Worm (Caenorhabditis elegans) whole organism, L4 larva: ENCODE measurements around the gene F11A5.16.

ENCODE experiments used
- F10B5.3 ChIP-seq: sonication (generic microtip); optimal IDR thresholded peaks from 2 replicates; lab custom pipeline; 2016; ENCODE audit warnings: mild to moderate bottlenecking, missing genetic modification characterization, missing compliant biosample characterization
- F26F4.8 ChIP-seq: fragments of 200-800 bp; sonication (Bioruptor generic); conservative IDR thresholded peaks from 2 replicates; pipeline ENCODE4 v1.3.6; 2022; ENCODE audit warnings: missing genetic modification characterization, missing compliant biosample characterization
- Y105C5A.15 ChIP-seq: fragments of 200-800 bp; sonication (Bioruptor generic); IDR thresholded peaks from 2 replicates; pipeline ENCODE4 v1.3.6; 2022; ENCODE audit warnings: missing genetic modification characterization, missing compliant biosample characterization
- Y48G9A.11 ChIP-seq: fragments of 200-800 bp; sonication (Bioruptor generic); IDR thresholded peaks from 2 replicates; pipeline ENCODE4 v1.3.6; 2022; ENCODE audit warnings: missing genetic modification reagents, missing genetic modification characterization, missing compliant biosample characterization
- Y75B8A.6 ChIP-seq: fragments of 200-800 bp; sonication (Bioruptor generic); IDR thresholded peaks from 2 replicates; pipeline ENCODE4 v1.3.6; 2022; ENCODE audit warnings: missing genetic modification reagents, missing genetic modification characterization, missing compliant biosample characterization
- ZK337.2 ChIP-seq: fragments of 200-800 bp; sonication (Bioruptor generic); IDR thresholded peaks from 2 replicates; pipeline ENCODE4 v1.3.6; 2022; ENCODE audit warnings: missing genetic modification reagents, missing genetic modification characterization, missing compliant biosample characterization
- aha-1 ChIP-seq: fragments of 150-350 bp; peaks from one replicate; lab custom pipeline; 2014; ENCODE audit warnings: missing biosample characterization, missing genetic modification characterization
- arid-1 ChIP-seq: fragments of 200-800 bp; sonication (Bioruptor generic); conservative IDR thresholded peaks from 2 replicates; pipeline ENCODE4 v1.3.6; 2022; ENCODE audit warnings: missing genetic modification reagents, missing genetic modification characterization, missing compliant biosample characterization
- ceh-20 ChIP-seq: fragments of 200-800 bp; sonication (Bioruptor generic); IDR thresholded peaks from 2 replicates; pipeline ENCODE4 v1.3.6; 2022; ENCODE audit warnings: missing genetic modification reagents, missing genetic modification characterization, missing compliant biosample characterization
- ceh-82 ChIP-seq: sonication (generic microtip); optimal IDR thresholded peaks from 2 replicates; lab custom pipeline; 2017; ENCODE audit warnings: missing biosample characterization, missing genetic modification characterization
- cey-2 ChIP-seq: sonication (generic microtip); optimal IDR thresholded peaks from 3 replicates; lab custom pipeline; 2017; ENCODE audit warnings: missing genetic modification characterization, mild to moderate bottlenecking, missing compliant biosample characterization, antibody characterized with exemption, borderline replicate concordance; ENCODE audit not compliant: insufficient read depth
- daf-12 ChIP-seq: fragments of 150-350 bp; optimal IDR thresholded peaks from 2 replicates; lab custom pipeline; 2014; ENCODE audit warnings: missing biosample characterization, missing genetic modification reagents, missing genetic modification characterization
- daf-16 ChIP-seq, 3 experiments: sonication (generic microtip); optimal IDR thresholded peaks; 2 replicates each; lab custom pipeline; 2016 to 2017; ENCODE audit warnings: missing genetic modification characterization in 3 of 3, missing genetic modification reagents in 3 of 3, mild to moderate bottlenecking in 2 of 3, missing compliant biosample characterization in 2 of 3, missing biosample characterization in 1 of 3, moderate library complexity in 1 of 3
- daf-8 ChIP-seq: fragments of 200-800 bp; sonication (Bioruptor generic); IDR thresholded peaks from 2 replicates; pipeline ENCODE4 v1.3.6; 2022; ENCODE audit warnings: missing genetic modification characterization, missing compliant biosample characterization
- dmd-8 ChIP-seq: fragments of 200-800 bp; sonication (Bioruptor generic); IDR thresholded peaks from 2 replicates; pipeline ENCODE4 v1.3.6; 2022; ENCODE audit warnings: missing genetic modification characterization, missing compliant biosample characterization
- duxl-1 ChIP-seq: sonication (generic microtip); optimal IDR thresholded peaks from 2 replicates; lab custom pipeline; 2016; ENCODE audit warnings: mild to moderate bottlenecking, missing genetic modification characterization, moderate library complexity, missing compliant biosample characterization; ENCODE audit not compliant: poor library complexity
- fkh-10 ChIP-seq: fragments of 150-350 bp; optimal IDR thresholded peaks from 2 replicates; lab custom pipeline; 2014; ENCODE audit warnings: missing biosample characterization, missing genetic modification reagents, missing genetic modification characterization
- fos-1 ChIP-seq: fragments of 150-350 bp; optimal IDR thresholded peaks from 2 replicates; lab custom pipeline; 2014; ENCODE audit warnings: missing biosample characterization, missing genetic modification characterization
- lin-1 ChIP-seq: fragments of 200-800 bp; sonication (Bioruptor generic); IDR thresholded peaks from 2 replicates; pipeline ENCODE4 v1.3.6; 2022; ENCODE audit warnings: missing genetic modification reagents, missing genetic modification characterization, missing compliant biosample characterization
- madf-5 ChIP-seq, 2 experiments: fragments of 200-800 bp; sonication (Bioruptor generic); IDR thresholded peaks; 2 replicates each; pipeline ENCODE4 v1.3.6; 2022; ENCODE audit warnings: missing compliant biosample characterization in 2 of 2, missing genetic modification characterization in 2 of 2
- madf-9 ChIP-seq: fragments of 200-800 bp; sonication (Bioruptor generic); conservative IDR thresholded peaks from 2 replicates; pipeline ENCODE4 v1.3.6; 2022; ENCODE audit warnings: missing genetic modification reagents, missing genetic modification characterization, missing compliant biosample characterization
- mxl-2 ChIP-seq: fragments of 200-800 bp; sonication (Bioruptor generic); conservative IDR thresholded peaks from 2 replicates; pipeline ENCODE4 v1.3.6; 2022; ENCODE audit warnings: missing genetic modification reagents, missing genetic modification characterization, missing compliant biosample characterization
- nhr-10 ChIP-seq: fragments of 150-350 bp; optimal IDR thresholded peaks from 2 replicates; lab custom pipeline; 2014; ENCODE audit warnings: missing biosample characterization, missing genetic modification characterization
- nhr-11 ChIP-seq: fragments of 150-350 bp; optimal IDR thresholded peaks from 2 replicates; lab custom pipeline; 2014; ENCODE audit warnings: missing biosample characterization, missing genetic modification characterization
- nhr-25 ChIP-seq: sonication (generic microtip); optimal IDR thresholded peaks from 2 replicates; lab custom pipeline; 2017; ENCODE audit warnings: missing genetic modification characterization, mild to moderate bottlenecking, missing compliant biosample characterization, antibody characterized with exemption, moderate library complexity, borderline replicate concordance; ENCODE audit not compliant: insufficient read depth
- nhr-28 ChIP-seq: fragments of 150-350 bp; optimal IDR thresholded peaks from 2 replicates; lab custom pipeline; 2014; ENCODE audit warnings: missing biosample characterization, missing genetic modification characterization
- nhr-76 ChIP-seq: fragments of 150-350 bp; optimal IDR thresholded peaks from 2 replicates; lab custom pipeline; 2014; ENCODE audit warnings: missing biosample characterization, missing genetic modification characterization
- php-3 ChIP-seq: fragments of 200-800 bp; sonication (Bioruptor generic); IDR thresholded peaks from 2 replicates; pipeline ENCODE4 v1.3.6; 2022; ENCODE audit warnings: missing genetic modification reagents, missing genetic modification characterization, missing compliant biosample characterization
- set-16 ChIP-seq: fragments of 200-800 bp; sonication (Bioruptor generic); IDR thresholded peaks from 2 replicates; pipeline ENCODE4 v1.3.6; 2022; ENCODE audit warnings: missing genetic modification reagents, missing genetic modification characterization, missing compliant biosample characterization
- spr-1 ChIP-seq: sonication (generic microtip); optimal IDR thresholded peaks from 2 replicates; lab custom pipeline; 2016; ENCODE audit warnings: mild to moderate bottlenecking, missing genetic modification characterization, missing compliant biosample characterization
- spr-3 ChIP-seq: fragments of 200-800 bp; sonication (Bioruptor generic); optimal IDR thresholded peaks from 2 replicates; lab custom pipeline; 2018; ENCODE audit warnings: mild to moderate bottlenecking, missing genetic modification characterization, missing compliant biosample characterization
- unc-39 ChIP-seq: sonication (generic microtip); optimal IDR thresholded peaks from 2 replicates; lab custom pipeline; 2017; ENCODE audit warnings: missing biosample characterization, missing genetic modification characterization
- unc-62 ChIP-seq, 3 experiments: fragments of 150-350 bp in 1 of 3; sonication (generic microtip); optimal IDR thresholded peaks in 2 of 3; peaks in 1 of 3; 1 replicate in 1 of 3; 2 replicates in 2 of 3; lab custom pipeline; 2014 to 2017; ENCODE audit warnings: missing biosample characterization in 3 of 3, missing genetic modification characterization in 3 of 3, missing genetic modification reagents in 3 of 3, missing genotype in 1 of 3
- vab-7 ChIP-seq: fragments of 200-800 bp; sonication (Bioruptor generic); IDR thresholded peaks from 2 replicates; pipeline ENCODE4 v1.3.6; 2022; ENCODE audit warnings: missing genetic modification reagents, missing genetic modification characterization, missing compliant biosample characterization
- zag-1 ChIP-seq: fragments of 150-350 bp; optimal IDR thresholded peaks from 2 replicates; lab custom pipeline; 2014; ENCODE audit warnings: missing biosample characterization, missing genetic modification characterization
- zip-11 ChIP-seq: fragments of 200-800 bp; sonication (Bioruptor generic); IDR thresholded peaks from 2 replicates; pipeline ENCODE4 v1.3.6; 2022; ENCODE audit warnings: missing genetic modification characterization, missing compliant biosample characterization
- ztf-11 ChIP-seq: fragments of 150-350 bp; optimal IDR thresholded peaks from 2 replicates; lab custom pipeline; 2014; ENCODE audit warnings: missing biosample characterization, missing genetic modification characterization

The F11A5.16 gene

DNA sequence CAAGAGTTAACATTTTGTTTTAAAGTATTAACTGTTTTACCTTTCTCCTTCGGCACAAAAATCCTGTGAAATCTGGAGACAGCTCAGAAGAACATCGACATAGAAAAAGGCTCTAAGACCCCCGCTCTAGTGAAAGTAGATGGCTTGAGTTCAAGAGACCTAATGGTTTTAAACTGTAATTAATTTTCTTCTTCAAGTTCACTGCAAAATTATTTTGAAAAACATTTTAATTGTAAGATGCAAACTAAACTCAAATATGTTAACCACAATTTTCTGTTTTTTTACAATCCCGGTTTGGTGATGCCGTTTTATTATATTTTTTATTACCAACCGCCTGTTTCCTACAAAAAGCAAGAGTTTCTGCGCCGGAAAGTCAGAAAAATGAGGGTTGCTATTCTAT, 22.9 kb downstream of the F11A5.16 start, which contains the start of gene clec-233:
TSS of gene clec-233 (plus strand) at position 301 of the 400 bp plus-strand sequence.
- no peak for TF ChIP-seq spr-3 (GFP tag; lab: Kevin White, UChicago)

ce11 chrV:16235135-16235534, 24.4 kb downstream of the F11A5.16 start, which contains the start of gene F21H7.3:
Gene F21H7.3 (minus strand): TSS chrV:16235235.
- TF ChIP-seq zag-1 (tag; lab: Kevin White, UChicago) (no peak), F10B5.3 (tag; lab: Kevin White, UChicago) (no peak), madf-9 (GFP tag; lab: Robert Waterston, UW) (no peak), cey-2 (tag; lab: Kevin White, UChicago) (no peak), ZK337.2 (GFP tag; lab: Robert Waterston, UW) (no peak), nhr-10 (tag; lab: Kevin White, UChicago) (no peak), mxl-2 (GFP tag; lab: Robert Waterston, UW) (no peak), zip-11 (no peak), fos-1 (no peak), arid-1 (GFP tag; lab: Robert Waterston, UW) (no peak), Y48G9A.11 (GFP tag; lab: Robert Waterston, UW) (no peak), F26F4.8 (GFP tag; lab: Robert Waterston, UW) (no peak), php-3 (GFP tag; lab: Robert Waterston, UW) (no peak), unc-39 (tag; lab: Kevin White, UChicago) (no peak), nhr-25 (tag; lab: Kevin White, UChicago) (no peak), set-16 (GFP tag; lab: Robert Waterston, UW) (no peak), nhr-76 (tag; lab: Kevin White, UChicago) (no peak)

DNA sequence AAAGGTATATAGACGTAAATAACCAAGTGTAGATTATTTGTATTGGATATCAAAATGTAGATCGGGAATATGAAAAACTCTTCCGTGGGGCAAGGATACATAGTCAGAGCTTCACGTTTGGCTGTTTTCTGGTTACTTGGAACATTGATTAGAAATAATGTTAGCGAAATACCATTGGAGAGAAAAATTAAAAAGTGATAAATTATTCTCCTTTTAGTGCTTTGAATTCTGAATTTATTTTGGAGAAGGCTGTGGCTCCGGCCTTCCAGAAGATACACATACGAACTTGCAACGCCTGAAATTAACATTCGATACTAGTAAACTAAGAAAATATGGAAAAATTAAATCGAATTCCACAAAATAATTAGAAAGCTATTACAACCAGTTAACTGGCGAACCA, 24.9 kb downstream of the F11A5.16 start, which contains the start of gene srh-98:
TSS of gene srh-98 (minus strand) at position 101 of the 400 bp plus-strand sequence.
- TF ChIP-seq aha-1 (tag; lab: Kevin White, UChicago) (peak; percentile 65), unc-62 (GFP tag; optimal IDR thresholded peaks at IDR 0.05 in 1 of 2; lab: Kevin White, UChicago) (no peak), unc-62 (tag; optimal IDR thresholded peaks at IDR 0.05; lab: Kevin White, UChicago) (no peak)

DNA sequence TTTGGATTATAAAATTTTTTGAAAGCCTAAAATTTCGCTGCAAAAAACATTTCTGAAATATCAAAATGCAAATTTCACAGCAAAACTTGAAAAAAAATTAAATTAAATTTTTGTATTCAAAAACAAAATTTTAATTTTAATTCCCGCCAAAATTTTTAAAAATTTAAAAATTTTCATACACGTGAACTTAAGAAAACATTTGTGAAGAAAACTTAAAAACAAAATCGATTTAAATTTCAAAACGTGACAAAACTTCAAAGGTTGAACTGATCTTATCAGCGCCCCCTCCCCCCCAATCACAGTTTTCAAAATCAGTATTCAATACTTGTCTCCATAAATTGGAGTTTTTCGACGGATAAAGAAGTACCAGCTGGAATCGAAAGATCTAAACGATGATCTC, 26.5 kb downstream of the F11A5.16 start, which contains the start of gene F21H7.5:
TSS of gene F21H7.5 (plus strand) at position 301 of the 400 bp plus-strand sequence.
- no peak for TF ChIP-seq madf-9 (GFP tag; lab: Robert Waterston, UW)
- no peak for TF ChIP-seq zip-11
- no peak for TF ChIP-seq spr-1 (tag; lab: Kevin White, UChicago)
- TF ChIP-seq lin-1 = no peak
- no peak for TF ChIP-seq nhr-11 (tag; lab: Kevin White, UChicago)
- no peak for TF ChIP-seq duxl-1 (tag; lab: Kevin White, UChicago)
- TF ChIP-seq daf-16 (GFP tag; optimal IDR thresholded peaks at IDR 0.05; lab: Kevin White, UChicago) = no peak
- TF ChIP-seq daf-16 (tag; optimal IDR thresholded peaks at IDR 0.05; lab: Kevin White, UChicago) = no peak
- no peak for TF ChIP-seq daf-12 (tag; lab: Kevin White, UChicago)
- TF ChIP-seq madf-5 (GFP tag; IDR thresholded peaks at IDR 0.05; lab: Robert Waterston, UW) = no peak
- no peak for TF ChIP-seq Y105C5A.15
- no peak for TF ChIP-seq Y75B8A.6
- no peak for TF ChIP-seq ceh-20 (GFP tag; lab: Robert Waterston, UW)

DNA sequence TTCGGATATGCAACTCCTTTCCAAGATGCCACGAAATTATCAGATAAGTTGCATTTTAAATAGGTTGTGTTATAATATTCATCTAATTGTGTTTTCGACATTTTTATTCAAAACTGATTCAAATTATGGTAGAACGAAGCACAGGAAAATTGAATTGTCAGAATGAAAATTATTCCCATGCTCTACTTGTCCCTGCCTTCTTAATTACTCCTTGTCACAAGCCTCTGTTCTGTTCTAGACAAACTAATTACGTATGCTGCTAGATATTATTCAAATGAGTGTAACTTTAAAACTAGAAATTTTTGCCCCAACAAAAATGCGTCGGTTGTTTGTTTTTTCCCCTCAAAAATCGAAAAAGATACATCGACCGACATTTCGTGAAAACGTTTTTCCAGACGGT, 33.3 kb downstream of the F11A5.16 start, which contains the start of gene srh-104:
TSS of gene srh-104 (minus strand) at position 101 of the 400 bp plus-strand sequence.
- TF ChIP-seq fkh-10 (GFP tag; lab: Kevin White, UChicago) = no peak
- no peak for TF ChIP-seq Y48G9A.11 (GFP tag; lab: Robert Waterston, UW)
- TF ChIP-seq vab-7 (GFP tag; lab: Robert Waterston, UW) = no peak
- TF ChIP-seq nhr-28 (tag; lab: Kevin White, UChicago) = no peak
- TF ChIP-seq Y75B8A.6 = no peak
- no peak for TF ChIP-seq ceh-82 (tag; lab: Kevin White, UChicago)
- TF ChIP-seq daf-8 = no peak
- TF ChIP-seq madf-9 (GFP tag; lab: Robert Waterston, UW) = no peak
- no peak for TF ChIP-seq dmd-8 (GFP tag; lab: Robert Waterston, UW)
- no peak for TF ChIP-seq ZK337.2 (GFP tag; lab: Robert Waterston, UW)
- no peak for TF ChIP-seq zip-11
- no peak for TF ChIP-seq ztf-11 (tag; lab: Kevin White, UChicago)
- TF ChIP-seq mxl-2 (GFP tag; lab: Robert Waterston, UW) = no peak
- TF ChIP-seq, all 104 proteins: peak for 0
